Worm (Caenorhabditis elegans) whole organism, L2 larva: ENCODE data around the gene C35D10.17.

Experiments used
- C34F6.9 ChIP-seq: fragments of 150-350 bp; optimal IDR thresholded peaks from 2 replicates; lab custom pipeline; 2014; ENCODE audit warnings: missing biosample characterization, missing genetic modification characterization
- F13H6.1 ChIP-seq: sonication (generic microtip); optimal IDR thresholded peaks from 2 replicates; lab custom pipeline; 2016; ENCODE audit warnings: missing genetic modification characterization, missing compliant biosample characterization
- R02D3.7 ChIP-seq: fragments of 150-350 bp; optimal IDR thresholded peaks from 2 replicates; lab custom pipeline; 2014; ENCODE audit warnings: missing biosample characterization, missing genetic modification characterization
- Y55F3AM.14 ChIP-seq: fragments of 200-800 bp; sonication (Bioruptor generic); optimal IDR thresholded peaks from 2 replicates; lab custom pipeline; 2018; ENCODE audit warnings: mild to moderate bottlenecking, missing genetic modification characterization, missing compliant biosample characterization
- alr-1 ChIP-seq: fragments of 150-350 bp; optimal IDR thresholded peaks from 2 replicates; lab custom pipeline; 2014; ENCODE audit warnings: missing biosample characterization, missing genetic modification characterization
- aly-2 ChIP-seq: fragments of 150-350 bp; optimal IDR thresholded peaks from 2 replicates; lab custom pipeline; 2014; ENCODE audit warnings: missing biosample characterization, missing genetic modification characterization
- ama-1 ChIP-seq: fragments of 150-350 bp; optimal IDR thresholded peaks from 2 replicates; lab custom pipeline; 2018; ENCODE audit warnings: inconsistent platforms
- blmp-1 ChIP-seq: sonication (generic microtip); optimal IDR thresholded peaks from 2 replicates; lab custom pipeline; 2017; ENCODE audit warnings: missing genetic modification characterization, mild to moderate bottlenecking, missing compliant biosample characterization, antibody characterized with exemption, moderate library complexity; ENCODE audit not compliant: insufficient read depth
- crh-2 ChIP-seq: sonication (generic microtip); optimal IDR thresholded peaks from 2 replicates; lab custom pipeline; 2017; ENCODE audit warnings: missing biosample characterization, missing genetic modification characterization
- dmd-4 ChIP-seq: sonication (generic microtip); optimal IDR thresholded peaks from 2 replicates; lab custom pipeline; 2017; ENCODE audit warnings: missing biosample characterization, missing genetic modification characterization
- egl-27 ChIP-seq: sonication (generic microtip); optimal IDR thresholded peaks from 3 replicates; lab custom pipeline; 2017; ENCODE audit warnings: missing biosample characterization, missing genetic modification reagents, missing genetic modification characterization
- elt-1 ChIP-seq: fragments of 150-350 bp; optimal IDR thresholded peaks from 2 replicates; lab custom pipeline; 2014; ENCODE audit warnings: missing biosample characterization, missing genetic modification characterization
- elt-3 ChIP-seq: sonication (generic microtip); optimal IDR thresholded peaks from 2 replicates; lab custom pipeline; 2017; ENCODE audit warnings: missing biosample characterization, missing genetic modification characterization
- fos-1 ChIP-seq: fragments of 150-350 bp; optimal IDR thresholded peaks from 2 replicates; lab custom pipeline; 2014; ENCODE audit warnings: missing biosample characterization, missing genetic modification characterization
- lin-11 ChIP-seq: fragments of 150-350 bp; sonication (generic microtip); optimal IDR thresholded peaks from 2 replicates; lab custom pipeline; 2014; ENCODE audit warnings: missing biosample characterization, missing genetic modification characterization, inconsistent platforms, mixed read lengths
- lin-13 ChIP-seq: fragments of 150-350 bp; optimal IDR thresholded peaks from 2 replicates; lab custom pipeline; 2014; ENCODE audit warnings: missing biosample characterization, missing genetic modification reagents, missing genetic modification characterization
- lin-39 ChIP-seq: fragments of 150-350 bp; optimal IDR thresholded peaks from 2 replicates; lab custom pipeline; 2014; ENCODE audit warnings: missing biosample characterization, missing genetic modification reagents, missing genetic modification characterization
- lsy-2 ChIP-seq, 2 experiments: fragments of 150-350 bp in 1 of 2; sonication (generic microtip) in 1 of 2; optimal IDR thresholded peaks; 2 replicates each; lab custom pipeline; 2014 to 2017; ENCODE audit warnings: missing biosample characterization in 2 of 2, missing genetic modification characterization in 2 of 2
- mab-5 ChIP-seq: fragments of 150-350 bp; optimal IDR thresholded peaks from 2 replicates; lab custom pipeline; 2014; ENCODE audit warnings: missing biosample characterization, missing genetic modification characterization
- mbf-1 ChIP-seq: sonication (generic microtip); optimal IDR thresholded peaks from 2 replicates; lab custom pipeline; 2017; ENCODE audit warnings: missing biosample characterization, missing genetic modification characterization
- mdl-1 ChIP-seq, 2 experiments: fragments of 150-350 bp in 1 of 2; sonication (generic microtip) in 1 of 2; optimal IDR thresholded peaks; 2 replicates each; lab custom pipeline; 2017; ENCODE audit warnings: missing biosample characterization in 2 of 2, missing genetic modification characterization in 2 of 2
- nhr-10 ChIP-seq: sonication (generic microtip); optimal IDR thresholded peaks from 2 replicates; lab custom pipeline; 2017; ENCODE audit warnings: missing biosample characterization, missing genetic modification characterization
- nhr-11 ChIP-seq: fragments of 150-350 bp; optimal IDR thresholded peaks from 2 replicates; lab custom pipeline; 2014; ENCODE audit warnings: missing biosample characterization, missing genetic modification characterization
- nhr-129 ChIP-seq: fragments of 150-350 bp; optimal IDR thresholded peaks from 2 replicates; lab custom pipeline; 2014; ENCODE audit warnings: missing biosample characterization, missing genetic modification characterization
- nhr-23 ChIP-seq: fragments of 150-350 bp; optimal IDR thresholded peaks from 2 replicates; lab custom pipeline; 2014; ENCODE audit warnings: missing biosample characterization, missing genetic modification reagents, missing genetic modification characterization
- nhr-237 ChIP-seq: fragments of 150-350 bp; optimal IDR thresholded peaks from 2 replicates; lab custom pipeline; 2014; ENCODE audit warnings: missing biosample characterization, missing genetic modification characterization
- nhr-77 ChIP-seq: fragments of 150-350 bp; optimal IDR thresholded peaks from 2 replicates; lab custom pipeline; 2014; ENCODE audit warnings: missing biosample characterization, missing genetic modification characterization
- peb-1 ChIP-seq: fragments of 150-350 bp; optimal IDR thresholded peaks from 2 replicates; lab custom pipeline; 2014; ENCODE audit warnings: missing biosample characterization, missing genetic modification characterization
- sem-4 ChIP-seq: fragments of 150-350 bp; optimal IDR thresholded peaks from 2 replicates; lab custom pipeline; 2014; ENCODE audit warnings: missing biosample characterization, missing genetic modification reagents, missing genetic modification characterization
- skn-1 ChIP-seq: sonication (generic microtip); optimal IDR thresholded peaks from 2 replicates; lab custom pipeline; 2017; ENCODE audit warnings: missing biosample characterization, missing genetic modification characterization
- sma-3 ChIP-seq: sonication (generic microtip); optimal IDR thresholded peaks from 2 replicates; lab custom pipeline; 2016; ENCODE audit warnings: missing genetic modification reagents, missing genetic modification characterization, missing compliant biosample characterization
- sma-9 ChIP-seq, 2 experiments: fragments of 150-350 bp in 1 of 2; sonication (generic microtip) in 1 of 2; optimal IDR thresholded peaks; 2 replicates each; lab custom pipeline; 2014 to 2016; ENCODE audit warnings: missing genetic modification characterization in 2 of 2, mild to moderate bottlenecking in 1 of 2, missing biosample characterization in 1 of 2, missing compliant biosample characterization in 1 of 2, missing genetic modification reagents in 1 of 2, moderate library complexity in 1 of 2
- snpc-4 ChIP-seq: fragments of 150-350 bp; optimal IDR thresholded peaks from 2 replicates; lab custom pipeline; 2014; ENCODE audit warnings: missing biosample characterization, missing genetic modification characterization
- unc-39 ChIP-seq: fragments of 150-350 bp; optimal IDR thresholded peaks from 2 replicates; lab custom pipeline; 2014; ENCODE audit warnings: missing biosample characterization, missing genetic modification characterization
- unc-55 ChIP-seq: fragments of 150-350 bp; sonication (generic microtip); optimal IDR thresholded peaks from 3 replicates; lab custom pipeline; 2014; ENCODE audit warnings: missing biosample characterization, missing genetic modification reagents, missing genetic modification characterization
- unc-62 ChIP-seq: fragments of 150-350 bp; optimal IDR thresholded peaks from 2 replicates; lab custom pipeline; 2014; ENCODE audit warnings: missing biosample characterization, missing genetic modification reagents, missing genetic modification characterization
- zag-1 ChIP-seq: fragments of 150-350 bp; optimal IDR thresholded peaks from 2 replicates; lab custom pipeline; 2014; ENCODE audit warnings: missing biosample characterization, missing genetic modification characterization
- ztf-1 ChIP-seq: fragments of 200-800 bp; sonication (Bioruptor generic); conservative IDR thresholded peaks from 2 replicates; pipeline ENCODE4 v1.3.6; 2022; ENCODE audit warnings: missing genetic modification characterization, missing compliant biosample characterization
- ztf-11 ChIP-seq: sonication (generic microtip); optimal IDR thresholded peaks from 2 replicates; lab custom pipeline; 2017; ENCODE audit warnings: missing biosample characterization, missing genetic modification characterization
- ztf-4 ChIP-seq: fragments of 150-350 bp; optimal IDR thresholded peaks from 2 replicates; lab custom pipeline; 2014; ENCODE audit warnings: missing biosample characterization, missing genetic modification characterization

C35D10.17 gene

DNA sequence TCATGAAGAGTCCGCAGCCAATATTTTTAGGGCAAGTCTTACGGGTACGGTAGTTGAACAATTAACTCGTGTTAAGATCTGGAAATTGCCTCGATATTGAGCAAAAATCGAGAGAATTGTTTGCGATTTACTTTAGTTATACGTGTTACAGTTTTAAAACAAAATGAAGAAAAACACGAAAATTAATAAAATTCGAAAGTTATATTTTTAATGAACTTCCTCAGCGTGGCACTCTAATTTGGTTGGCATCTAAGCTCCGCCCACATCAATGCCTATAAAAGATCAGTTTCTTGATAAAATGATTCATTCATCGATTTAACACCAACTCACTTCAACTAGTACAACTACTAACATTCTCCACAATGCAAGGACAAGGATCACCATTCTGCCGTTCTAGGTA lies 3.6 kb downstream of the C35D10.17 start, which contains the start of gene gipc-1:
TSS of gene gipc-1 (plus strand) at position 301 of the 400 bp plus-strand sequence.
- TF ChIP-seq blmp-1 (tag; lab: Kevin White, UChicago) (no peak), nhr-11 (tag; lab: Kevin White, UChicago) (no peak), unc-39 (tag; lab: Kevin White, UChicago) (no peak), unc-55 (no peak), nhr-10 (tag; lab: Kevin White, UChicago) (no peak), snpc-4 (tag; lab: Kevin White, UChicago) (no peak), Y55F3AM.14 (GFP tag; lab: Kevin White, UChicago) (no peak), R02D3.7 (tag; lab: Kevin White, UChicago) (no peak), sma-3 (GFP tag; lab: Kevin White, UChicago) (no peak), mdl-1 (tag; optimal IDR thresholded peaks at IDR 0.05; lab: Kevin White, UChicago) (no peak), unc-62 (GFP tag; lab: Kevin White, UChicago) (no peak), peb-1 (tag; lab: Kevin White, UChicago) (no peak), aly-2 (tag; lab: Kevin White, UChicago) (no peak), zag-1 (tag; lab: Kevin White, UChicago) (no peak)

DNA sequence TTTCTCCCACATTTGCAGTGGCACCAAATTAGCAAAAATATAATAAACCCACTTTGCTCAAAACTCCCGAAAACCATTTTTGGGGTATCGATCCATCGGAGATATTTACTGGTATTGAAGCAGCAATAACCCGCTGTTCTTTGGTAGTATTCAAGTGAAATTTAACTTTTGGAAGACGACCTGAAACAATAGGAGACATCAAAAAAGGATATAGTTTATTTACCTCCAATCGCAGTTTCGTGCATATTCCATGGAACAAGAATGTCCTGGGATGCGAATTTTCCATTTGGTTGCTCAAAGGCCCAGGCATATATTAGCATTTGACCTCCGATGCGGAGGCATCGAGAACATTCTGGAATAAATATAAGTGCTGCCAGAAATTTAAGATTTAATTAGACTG lies 6.5 kb downstream of the C35D10.17 start:
- TF ChIP-seq unc-62 (GFP tag; lab: Kevin White, UChicago) (no peak), nhr-23 (tag; lab: Kevin White, UChicago) (no peak), F13H6.1 (tag; lab: Kevin White, UChicago) (no peak), ztf-1 (no peak), unc-39 (tag; lab: Kevin White, UChicago) (no peak), ztf-4 (no peak), nhr-10 (tag; lab: Kevin White, UChicago) (no peak), ztf-11 (tag; lab: Kevin White, UChicago) (no peak), zag-1 (tag; lab: Kevin White, UChicago) (no peak), mab-5 (no peak), Y55F3AM.14 (GFP tag; lab: Kevin White, UChicago) (no peak), lin-11 (tag; lab: Kevin White, UChicago) (no peak), mbf-1 (tag; lab: Kevin White, UChicago) (no peak), skn-1 (no peak), alr-1 (tag; lab: Kevin White, UChicago) (no peak), crh-2 (no peak)

DNA sequence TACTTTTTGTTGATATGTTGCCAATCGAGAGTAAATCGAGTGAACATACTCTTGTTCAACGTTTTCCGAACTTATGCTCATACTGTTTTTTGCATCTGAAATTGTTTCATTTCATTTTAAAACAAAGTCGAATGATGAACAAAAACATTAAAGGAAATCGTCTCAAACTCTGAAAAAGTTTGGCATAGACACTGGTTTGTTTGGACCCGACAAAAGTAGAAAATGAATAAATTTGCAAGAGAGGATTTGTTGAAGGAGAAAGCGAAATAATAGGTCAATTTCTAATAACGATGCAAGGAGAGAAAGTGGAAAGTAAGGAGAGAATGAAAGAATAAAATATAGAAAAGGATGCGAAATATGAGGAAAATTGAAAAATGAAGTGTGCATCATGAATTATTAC lies 7.8 kb downstream of the C35D10.17 start, which contains the start of gene C35D10.12:
TSS of gene C35D10.12 (minus strand) at position 101 of the 400 bp plus-strand sequence.
- TF ChIP-seq mdl-1 (tag; optimal IDR thresholded peaks at IDR 0.05; lab: Kevin White, UChicago) (no peak), aly-2 (tag; lab: Kevin White, UChicago) (no peak), sma-3 (GFP tag; lab: Kevin White, UChicago) (no peak), mbf-1 (tag; lab: Kevin White, UChicago) (no peak), zag-1 (tag; lab: Kevin White, UChicago) (no peak), ztf-11 (tag; lab: Kevin White, UChicago) (no peak), unc-39 (tag; lab: Kevin White, UChicago) (no peak), sma-9 (GFP tag; optimal IDR thresholded peaks at IDR 0.05; lab: Kevin White, UChicago) (no peak), sma-9 (tag; optimal IDR thresholded peaks at IDR 0.05; lab: Kevin White, UChicago) (no peak), nhr-237 (tag; lab: Kevin White, UChicago) (no peak), sem-4 (tag; lab: Kevin White, UChicago) (no peak), mab-5 (no peak), nhr-77 (tag; lab: Kevin White, UChicago) (no peak), nhr-129 (tag; lab: Kevin White, UChicago) (no peak)
- TF ChIP-seq, all 48 proteins: peak for 0

DNA sequence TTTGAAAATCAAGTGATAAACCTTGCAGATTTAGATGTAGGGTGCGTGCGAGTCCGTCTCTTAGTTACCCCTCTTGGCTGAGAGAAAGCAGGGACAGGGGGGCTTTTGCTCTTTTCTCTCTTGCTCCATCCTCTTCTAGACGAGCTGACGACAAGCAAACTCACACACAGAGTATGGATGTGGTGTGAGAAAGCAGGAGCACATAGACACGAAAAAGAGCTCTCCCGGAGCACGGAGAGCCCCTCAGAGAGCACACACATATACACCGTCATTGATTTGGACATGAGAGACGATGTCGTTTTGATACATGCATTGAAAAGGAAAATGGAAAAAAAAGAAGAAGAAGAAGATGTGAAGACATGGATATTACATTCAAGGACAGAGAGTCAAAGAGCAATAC lies 8.8 kb downstream of the C35D10.17 start:
- TF ChIP-seq C34F6.9 (tag; lab: Kevin White, UChicago) (peak; percentile 49), nhr-129 (tag; lab: Kevin White, UChicago) (peak; percentile 50), mab-5 (no peak), lin-11 (tag; lab: Kevin White, UChicago) (peak; percentile 4), sma-9 (GFP tag; optimal IDR thresholded peaks at IDR 0.05; lab: Kevin White, UChicago) (peak; percentile 9), sma-9 (tag; optimal IDR thresholded peaks at IDR 0.05; lab: Kevin White, UChicago) (no peak)
- TF ChIP-seq, all 48 proteins: peak for 4

DNA sequence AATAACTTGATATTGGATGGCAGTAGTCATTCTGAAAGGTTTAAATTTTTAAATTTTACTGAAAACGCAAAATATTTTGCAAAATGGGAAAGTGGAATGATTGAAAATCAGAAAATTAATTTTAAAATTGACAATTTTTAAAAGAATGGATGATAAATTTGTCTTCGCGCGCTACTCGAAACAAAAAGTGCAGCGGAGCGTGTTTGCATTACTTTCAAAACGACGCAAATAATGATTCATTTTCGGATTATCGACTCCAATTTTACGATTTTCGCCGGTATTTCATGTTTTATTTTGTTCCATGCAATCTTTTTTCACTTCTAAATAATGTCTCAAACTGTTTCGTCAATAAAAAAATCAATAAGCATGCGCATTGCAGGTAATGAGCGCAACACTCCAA lies 11.4 kb downstream of the C35D10.17 start, which contains the start of the genes tost-1 and arx-6:
TSS of gene tost-1 (minus strand) at position 31 of the 400 bp plus-strand sequence.
TSS of gene arx-6 (plus strand) at position 378 of the 400 bp plus-strand sequence.
- TF ChIP-seq elt-3 (tag; lab: Kevin White, UChicago), result no peak
- no peak for TF ChIP-seq peb-1 (tag; lab: Kevin White, UChicago)
- TF ChIP-seq unc-55, result peak; percentile 71
- TF ChIP-seq C34F6.9 (tag; lab: Kevin White, UChicago), result peak; percentile 66
- TF ChIP-seq ztf-11 (tag; lab: Kevin White, UChicago), result no peak
- TF ChIP-seq ama-1, result no peak
- peak; percentile 13 for TF ChIP-seq sma-3 (GFP tag; lab: Kevin White, UChicago)
- no peak for TF ChIP-seq Y55F3AM.14 (GFP tag; lab: Kevin White, UChicago)
- no peak for TF ChIP-seq egl-27 (tag; lab: Kevin White, UChicago)
- no peak for TF ChIP-seq snpc-4 (tag; lab: Kevin White, UChicago)
- TF ChIP-seq F13H6.1 (tag; lab: Kevin White, UChicago), result peak; percentile 1
- TF ChIP-seq fos-1 (tag; lab: Kevin White, UChicago), result peak; percentile 68
- TF ChIP-seq crh-2, result peak; percentile 15
- TF ChIP-seq nhr-129 (tag; lab: Kevin White, UChicago), result peak; percentile 54
- no peak for TF ChIP-seq elt-1
- no peak for TF ChIP-seq lin-39 (tag; lab: Kevin White, UChicago)
- no peak for TF ChIP-seq unc-39 (tag; lab: Kevin White, UChicago)
- no peak for TF ChIP-seq nhr-237 (tag; lab: Kevin White, UChicago)
- no peak for TF ChIP-seq nhr-77 (tag; lab: Kevin White, UChicago)
- TF ChIP-seq lsy-2 (tag; optimal IDR thresholded peaks at IDR 0.05; lab: Kevin White, UChicago), result peak in 1 of 2 experiments; percentile 70
- no peak for TF ChIP-seq lin-13 (GFP tag; lab: Kevin White, UChicago)
- no peak for TF ChIP-seq dmd-4
- TF ChIP-seq alr-1 (tag; lab: Kevin White, UChicago), result no peak
- TF ChIP-seq nhr-11 (tag; lab: Kevin White, UChicago), result no peak
- no peak for TF ChIP-seq mbf-1 (tag; lab: Kevin White, UChicago)
